Worm (Caenorhabditis elegans): ENCODE data around the gene C49G7.12.

Gene C49G7.12

ce11 chrV:3995838-3996237, 42.4 kb upstream of the C49G7.12 start, which contains the start of gene srx-62:
srx-62 (minus strand) TSS chrV:3995938.
- no peak for TF ChIP-seq T23F11.4 (GFP tag; optimal IDR thresholded peaks at IDR 0.05)
- TF ChIP-seq hlh-8 (tag; optimal IDR thresholded peaks at IDR 0.05) = no peak
- TF ChIP-seq dmd-4 (tag; optimal IDR thresholded peaks at IDR 0.05; ENCODE audit: borderline replicate concordance) = no peak
- TF ChIP-seq sdc-2 (tag; optimal IDR thresholded peaks at IDR 0.05) = no peak
- TF ChIP-seq lin-11 (tag; optimal IDR thresholded peaks at IDR 0.05) = no peak
- TF ChIP-seq nhr-232 (tag; optimal IDR thresholded peaks at IDR 0.05) = no peak
- TF ChIP-seq unc-42 (tag; optimal IDR thresholded peaks at IDR 0.05) = no peak
- TF ChIP-seq che-1 (tag; optimal IDR thresholded peaks at IDR 0.05) = no peak
- TF ChIP-seq pros-1 (tag; optimal IDR thresholded peaks at IDR 0.05) = no peak
- TF ChIP-seq pag-3 (tag; optimal IDR thresholded peaks at IDR 0.05; ENCODE audit: borderline replicate concordance) = no peak
- TF ChIP-seq npax-4 (tag; optimal IDR thresholded peaks at IDR 0.05) = no peak
- no peak for TF ChIP-seq ceh-14 (tag; optimal IDR thresholded peaks at IDR 0.05)
- TF ChIP-seq K09A11.1 (tag; optimal IDR thresholded peaks at IDR 0.05; ENCODE audit: insufficient read depth) = no peak
- no peak for TF ChIP-seq dve-1 (tag; optimal IDR thresholded peaks at IDR 0.05)
- TF ChIP-seq ceh-24 (tag; optimal IDR thresholded peaks at IDR 0.05) = no peak
- no peak for TF ChIP-seq ets-4 (tag; optimal IDR thresholded peaks at IDR 0.05)
- no peak for TF ChIP-seq unc-3 (GFP tag; conservative IDR thresholded peaks at IDR 0.05)
- no peak for TF ChIP-seq unc-3 (tag; optimal IDR thresholded peaks at IDR 0.05)
- no peak for TF ChIP-seq ceh-2 (tag; optimal IDR thresholded peaks at IDR 0.05)
- no peak for TF ChIP-seq elt-2 (tag; optimal IDR thresholded peaks at IDR 0.05)

- TF ChIP-seq ztf-16 (tag; optimal IDR thresholded peaks at IDR 0.05) (no peak), unc-3 (GFP tag; conservative IDR thresholded peaks at IDR 0.05) (no peak), unc-3 (tag; optimal IDR thresholded peaks at IDR 0.05) (no peak), pha-4 (tag; optimal IDR thresholded peaks at IDR 0.05) (no peak), ceh-31 (tag; optimal IDR thresholded peaks at IDR 0.05) (no peak)
These were observed 33.6 kb upstream of the C49G7.12 start for ce11 chrV:4004577-4004976.

ce11 chrV:4005219-4005618, 33.0 kb upstream of the C49G7.12 start, which contains the start of gene srh-8:
srh-8 (plus strand) TSS chrV:4005519.
- no peak for TF ChIP-seq F13H6.1 (tag; optimal IDR thresholded peaks at IDR 0.05)

DNA sequence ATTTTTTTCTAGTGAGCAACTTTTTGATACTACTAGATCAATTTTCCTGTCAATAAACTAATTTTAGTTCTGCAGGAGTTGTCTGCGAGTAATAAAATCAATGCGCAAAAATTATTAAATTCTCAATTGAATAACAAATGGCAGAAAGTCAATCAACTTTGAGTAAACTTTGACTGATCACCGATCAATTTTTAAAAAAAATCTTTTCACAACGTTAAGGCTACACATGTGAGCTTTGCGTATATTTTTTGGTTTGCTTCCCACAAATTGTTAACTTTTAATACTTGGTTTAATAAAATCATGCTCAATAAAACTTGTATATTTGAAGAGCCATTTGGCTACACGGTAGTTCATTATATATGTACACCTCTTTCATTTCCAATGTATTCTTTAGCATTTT, 30.3 kb upstream of the C49G7.12 start, which contains the start of gene srh-7:
Gene srh-7 (plus strand): TSS at position 301 of the 400 bp plus-strand sequence.
- TF ChIP-seq ceh-30 (tag; optimal IDR thresholded peaks at IDR 0.05) = no peak

ce11 chrV:4010170-4010569, 28.0 kb upstream of the C49G7.12 start, which contains the start of gene srh-4:
srh-4 (plus strand) TSS chrV:4010470.
- TF ChIP-seq C38D4.7 (GFP tag; optimal IDR thresholded peaks at IDR 0.05) (no peak), ets-4 (tag; optimal IDR thresholded peaks at IDR 0.05) (no peak), ref-2 (tag; optimal IDR thresholded peaks at IDR 0.05) (no peak), rnt-1 (tag; optimal IDR thresholded peaks at IDR 0.05) (no peak), madf-2 (tag; optimal IDR thresholded peaks at IDR 0.05) (no peak), mec-3 (tag; optimal IDR thresholded peaks at IDR 0.05; ENCODE audit: borderline replicate concordance) (no peak), fkh-6 (tag; optimal IDR thresholded peaks at IDR 0.05) (no peak), che-1 (tag; optimal IDR thresholded peaks at IDR 0.05) (no peak), lim-6 (tag; optimal IDR thresholded peaks at IDR 0.05) (no peak), fkh-10 (GFP tag; optimal IDR thresholded peaks at IDR 0.05) (no peak), dve-1 (tag; optimal IDR thresholded peaks at IDR 0.05) (no peak), F13H6.1 (tag; optimal IDR thresholded peaks at IDR 0.05) (no peak), sdc-2 (tag; optimal IDR thresholded peaks at IDR 0.05) (no peak), elt-2 (tag; optimal IDR thresholded peaks at IDR 0.05) (no peak)

- TF ChIP-seq sox-4 (tag; optimal IDR thresholded peaks at IDR 0.05) (no peak), ceh-30 (tag; optimal IDR thresholded peaks at IDR 0.05) (no peak), ceh-31 (tag; optimal IDR thresholded peaks at IDR 0.05) (no peak), eyg-1 (tag; optimal IDR thresholded peaks at IDR 0.05) (no peak), fkh-6 (tag; optimal IDR thresholded peaks at IDR 0.05) (no peak), Y22D7AL.16 (tag; optimal IDR thresholded peaks at IDR 0.05) (no peak), tbx-2 (tag; optimal IDR thresholded peaks at IDR 0.05) (no peak), madf-2 (tag; optimal IDR thresholded peaks at IDR 0.05) (no peak), dve-1 (tag; optimal IDR thresholded peaks at IDR 0.05) (no peak), ceh-6 (GFP tag; optimal IDR thresholded peaks at IDR 0.05) (no peak), ceh-19 (GFP tag; optimal IDR thresholded peaks at IDR 0.05) (no peak), elt-2 (tag; optimal IDR thresholded peaks at IDR 0.05) (no peak), sdc-2 (tag; optimal IDR thresholded peaks at IDR 0.05) (no peak)
These were observed 21.4 kb upstream of the C49G7.12 start, which contains the start of gene srw-89 for ce11 chrV:4016780-4017179. srw-89 (plus strand) TSS chrV:4017080.
